Worm (Caenorhabditis elegans) whole organism, L1 larva: ENCODE data around the gene sra-35.

ENCODE experiments used
- ceh-82 ChIP-seq, 3 experiments: fragments of 150-350 bp in 1 of 3; sonication (generic microtip) in 2 of 3; optimal IDR thresholded peaks; 2 replicates each; lab custom pipeline; 2014 to 2017; ENCODE audit warnings: missing biosample characterization in 3 of 3, missing genetic modification characterization in 3 of 3
- grh-1 ChIP-seq: fragments of 200-800 bp; sonication (Bioruptor generic); IDR thresholded peaks from 2 replicates; pipeline ENCODE4 v1.3.6; 2022; ENCODE audit warnings: missing genetic modification reagents, missing genetic modification characterization, missing compliant biosample characterization
- lin-14 ChIP-seq: fragments of 200-800 bp; sonication (Bioruptor generic); optimal IDR thresholded peaks from 2 replicates; lab custom pipeline; 2018; ENCODE audit warnings: mild to moderate bottlenecking, missing genetic modification characterization, moderate library complexity, missing compliant biosample characterization
- lir-3 ChIP-seq: sonication (generic microtip); optimal IDR thresholded peaks from 2 replicates; lab custom pipeline; 2016; ENCODE audit warnings: mild to moderate bottlenecking, missing genetic modification characterization, moderate library complexity, missing compliant biosample characterization; ENCODE audit not compliant: poor library complexity
- mdl-1 ChIP-seq, 2 experiments: fragments of 150-350 bp; optimal IDR thresholded peaks; 2 replicates each; lab custom pipeline; 2014 to 2017; ENCODE audit warnings: missing biosample characterization in 2 of 2, missing genetic modification characterization in 2 of 2, inconsistent platforms in 1 of 2
- mep-1 ChIP-seq: fragments of 150-350 bp; optimal IDR thresholded peaks from 2 replicates; lab custom pipeline; 2014; ENCODE audit warnings: missing biosample characterization, missing genetic modification characterization
- nhr-237 ChIP-seq: fragments of 150-350 bp; optimal IDR thresholded peaks from 2 replicates; lab custom pipeline; 2014; ENCODE audit warnings: missing biosample characterization, missing genetic modification characterization
- pqm-1 ChIP-seq: sonication (generic microtip); optimal IDR thresholded peaks from 3 replicates; lab custom pipeline; 2017; ENCODE audit warnings: missing biosample characterization, missing genetic modification characterization
- skn-1 ChIP-seq: fragments of 150-350 bp; optimal IDR thresholded peaks from 2 replicates; lab custom pipeline; 2014; ENCODE audit warnings: missing biosample characterization, missing genetic modification characterization
- snu-23 ChIP-seq: sonication (generic microtip); optimal IDR thresholded peaks from 2 replicates; lab custom pipeline; 2016; ENCODE audit warnings: missing genetic modification characterization, missing compliant biosample characterization
- unc-30 ChIP-seq: sonication (generic microtip); optimal IDR thresholded peaks from 2 replicates; lab custom pipeline; 2017; ENCODE audit warnings: missing biosample characterization, missing genetic modification characterization
- xbp-1 ChIP-seq: sonication (generic microtip); optimal IDR thresholded peaks from 2 replicates; lab custom pipeline; 2016; ENCODE audit warnings: missing genetic modification characterization, missing compliant biosample characterization
- zag-1 ChIP-seq: fragments of 150-350 bp; optimal IDR thresholded peaks from 2 replicates; lab custom pipeline; 2014; ENCODE audit warnings: missing biosample characterization, missing genetic modification characterization
- ztf-11 ChIP-seq, 2 experiments: sonication (generic microtip); optimal IDR thresholded peaks; 2 replicates each; lab custom pipeline; 2016 to 2017; ENCODE audit warnings: missing genetic modification characterization in 2 of 2, missing biosample characterization in 1 of 2, missing compliant biosample characterization in 1 of 2

- TF ChIP-seq skn-1 (no peak), xbp-1 (no peak), ztf-11 (tag; optimal IDR thresholded peaks at IDR 0.05; lab: Kevin White, UChicago) (no peak), mep-1 (no peak), lir-3 (tag; lab: Kevin White, UChicago) (no peak), pqm-1 (tag; lab: Kevin White, UChicago) (no peak), mdl-1 (tag; optimal IDR thresholded peaks at IDR 0.05; lab: Kevin White, UChicago) (no peak), zag-1 (no peak), ceh-82 (tag; optimal IDR thresholded peaks at IDR 0.05; lab: Kevin White, UChicago) (no peak), unc-30 (tag; lab: Kevin White, UChicago) (no peak), lin-14 (GFP tag; lab: Kevin White, UChicago) (peak; percentile 26), snu-23 (GFP tag; lab: Kevin White, UChicago) (peak; percentile 4), grh-1 (GFP tag; lab: Robert Waterston, UW) (no peak), nhr-237 (tag; lab: Kevin White, UChicago) (no peak)
Observed at ce11 chrII:4560068-4560467, 32.4 kb upstream of the sra-35 start, which contains the start of gene M03A1.8.
